Fruit fly (Drosophila melanogaster): Measurements from ENCODE around the gene CtsF.

DNA sequence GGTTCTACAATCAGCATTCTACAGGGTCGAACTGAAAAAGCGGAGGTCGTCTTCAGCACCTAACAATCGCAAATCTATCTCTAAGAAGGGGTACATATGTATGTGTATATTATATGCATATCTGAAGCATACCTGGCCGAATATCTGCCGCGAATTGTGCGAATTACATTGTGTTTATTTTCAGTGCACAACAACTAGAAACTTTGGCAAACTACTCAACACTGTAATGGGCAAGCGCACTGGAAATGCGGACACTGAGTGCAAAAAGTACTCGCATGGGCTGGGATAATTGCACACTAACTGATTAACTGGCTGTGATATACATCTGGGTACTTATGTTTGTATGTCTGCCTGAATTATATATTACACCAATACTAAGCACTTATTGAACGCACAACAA, 19.3 kb upstream of the CtsF start:
- no peak for TF ChIP-seq CG32264 (GFP tag; optimal IDR thresholded peaks at IDR 0.05)
- TF ChIP-seq Hr83 (GFP tag; optimal IDR thresholded peaks at IDR 0.05; ENCODE audit: poor library complexity, severe bottlenecking), result no peak
- TF ChIP-seq br (GFP tag; optimal IDR thresholded peaks at IDR 0.05), result peak; percentile 16
- no peak for TF ChIP-seq pan (optimal IDR thresholded peaks at IDR 0.05)
- peak; percentile 34 for TF ChIP-seq fru (GFP tag; optimal IDR thresholded peaks at IDR 0.05)
- no peak for TF ChIP-seq CrebA (GFP tag; optimal IDR thresholded peaks at IDR 0.05; ENCODE audit: borderline replicate concordance)
- TF ChIP-seq N (GFP tag; optimal IDR thresholded peaks at IDR 0.05), result no peak
- no peak for TF ChIP-seq tai (GFP tag; optimal IDR thresholded peaks at IDR 0.05)
- TF ChIP-seq Sp1 (GFP tag; optimal IDR thresholded peaks at IDR 0.05), result no peak
- no peak for TF ChIP-seq usp (GFP tag; optimal IDR thresholded peaks at IDR 0.05)
- TF ChIP-seq Myc (optimal IDR thresholded peaks at IDR 0.05), result no peak
- no peak for TF ChIP-seq dl (GFP tag; optimal IDR thresholded peaks at IDR 0.05; ENCODE audit: insufficient read depth in 1 of 2, partially characterized antibody in 2 of 2)

Data from whole organism, wandering third instar larva.